Worm (Caenorhabditis elegans) whole organism, early embryonic: ENCODE results near the gene C23H4.6.

Experiments used
- ama-1 ChIP-seq: fragments of 150-350 bp; optimal IDR thresholded peaks from 2 replicates; lab custom pipeline; 2014
- hmbx-1 ChIP-seq: sonication (generic microtip); optimal IDR thresholded peaks from 2 replicates; lab custom pipeline; 2016; ENCODE audit warnings: mild to moderate bottlenecking, missing genetic modification characterization, missing compliant biosample characterization
- pes-1 ChIP-seq: fragments of 200-800 bp; sonication (Bioruptor generic); IDR thresholded peaks from 2 replicates; pipeline ENCODE4 v1.3.6; 2022; ENCODE audit warnings: missing genetic modification reagents, missing genetic modification characterization, missing compliant biosample characterization
- scrt-1 ChIP-seq: fragments of 200-800 bp; sonication (Bioruptor generic); IDR thresholded peaks from 2 replicates; pipeline ENCODE4 v1.3.6; 2022; ENCODE audit warnings: missing genetic modification characterization, missing compliant biosample characterization
- tbx-11 ChIP-seq: fragments of 200-800 bp; sonication (Bioruptor generic); IDR thresholded peaks from 2 replicates; pipeline ENCODE4 v1.3.6; 2022; ENCODE audit warnings: missing genetic modification characterization, missing compliant biosample characterization

- TF ChIP-seq tbx-11 (GFP tag; lab: Robert Waterston, UW): no peak
- no peak for TF ChIP-seq ama-1 (lab: Kevin White, UChicago)
- TF ChIP-seq scrt-1 (GFP tag; lab: Robert Waterston, UW): no peak
- no peak for TF ChIP-seq hmbx-1 (tag; lab: Kevin White, UChicago)
- no peak for TF ChIP-seq pes-1
Observed at ce11 chrX:12210145-12211032, 25.0 kb upstream of the C23H4.6 start.
